Worm (Caenorhabditis elegans) whole organism, L2 larva: ENCODE measurements around the gene sma-9.
A peak's percentile ranks its signal among the peaks of the same experiment; 100 is the strongest.

Source experiments
- C34F6.9 ChIP-seq: fragments of 150-350 bp; optimal IDR thresholded peaks from 2 replicates; lab custom pipeline; 2014; ENCODE audit warnings: missing biosample characterization, missing genetic modification characterization
- F13H6.1 ChIP-seq: sonication (generic microtip); optimal IDR thresholded peaks from 2 replicates; lab custom pipeline; 2016; ENCODE audit warnings: missing genetic modification characterization, missing compliant biosample characterization
- R02D3.7 ChIP-seq: fragments of 150-350 bp; optimal IDR thresholded peaks from 2 replicates; lab custom pipeline; 2014; ENCODE audit warnings: missing biosample characterization, missing genetic modification characterization
- Y55F3AM.14 ChIP-seq: fragments of 200-800 bp; sonication (Bioruptor generic); optimal IDR thresholded peaks from 2 replicates; lab custom pipeline; 2018; ENCODE audit warnings: mild to moderate bottlenecking, missing genetic modification characterization, missing compliant biosample characterization
- ZK546.5 ChIP-seq: sonication (generic microtip); optimal IDR thresholded peaks from 2 replicates; lab custom pipeline; 2017; ENCODE audit warnings: missing biosample characterization, missing genetic modification characterization
- alr-1 ChIP-seq: fragments of 150-350 bp; optimal IDR thresholded peaks from 2 replicates; lab custom pipeline; 2014; ENCODE audit warnings: missing biosample characterization, missing genetic modification characterization
- aly-2 ChIP-seq: fragments of 150-350 bp; optimal IDR thresholded peaks from 2 replicates; lab custom pipeline; 2014; ENCODE audit warnings: missing biosample characterization, missing genetic modification characterization
- ama-1 ChIP-seq: fragments of 150-350 bp; optimal IDR thresholded peaks from 2 replicates; lab custom pipeline; 2018; ENCODE audit warnings: inconsistent platforms
- blmp-1 ChIP-seq: sonication (generic microtip); optimal IDR thresholded peaks from 2 replicates; lab custom pipeline; 2017; ENCODE audit warnings: missing genetic modification characterization, mild to moderate bottlenecking, missing compliant biosample characterization, antibody characterized with exemption, moderate library complexity; ENCODE audit not compliant: insufficient read depth
- ceh-16 ChIP-seq: fragments of 150-350 bp; optimal IDR thresholded peaks from 2 replicates; lab custom pipeline; 2014; ENCODE audit warnings: missing biosample characterization, missing genetic modification characterization
- ceh-82 ChIP-seq: fragments of 150-350 bp; optimal IDR thresholded peaks from 2 replicates; lab custom pipeline; 2014; ENCODE audit warnings: missing biosample characterization, missing genetic modification characterization
- crh-2 ChIP-seq: sonication (generic microtip); optimal IDR thresholded peaks from 2 replicates; lab custom pipeline; 2017; ENCODE audit warnings: missing biosample characterization, missing genetic modification characterization
- egl-27 ChIP-seq: sonication (generic microtip); optimal IDR thresholded peaks from 3 replicates; lab custom pipeline; 2017; ENCODE audit warnings: missing biosample characterization, missing genetic modification reagents, missing genetic modification characterization
- elt-1 ChIP-seq: fragments of 150-350 bp; optimal IDR thresholded peaks from 2 replicates; lab custom pipeline; 2014; ENCODE audit warnings: missing biosample characterization, missing genetic modification characterization
- elt-3 ChIP-seq: sonication (generic microtip); optimal IDR thresholded peaks from 2 replicates; lab custom pipeline; 2017; ENCODE audit warnings: missing biosample characterization, missing genetic modification characterization
- fos-1 ChIP-seq: fragments of 150-350 bp; optimal IDR thresholded peaks from 2 replicates; lab custom pipeline; 2014; ENCODE audit warnings: missing biosample characterization, missing genetic modification characterization
- gmeb-1 ChIP-seq: fragments of 150-350 bp; optimal IDR thresholded peaks from 2 replicates; lab custom pipeline; 2014; ENCODE audit warnings: missing biosample characterization, missing genetic modification characterization
- lin-11 ChIP-seq: fragments of 150-350 bp; sonication (generic microtip); optimal IDR thresholded peaks from 2 replicates; lab custom pipeline; 2014; ENCODE audit warnings: missing biosample characterization, missing genetic modification characterization, inconsistent platforms, mixed read lengths
- lin-13 ChIP-seq: fragments of 150-350 bp; optimal IDR thresholded peaks from 2 replicates; lab custom pipeline; 2014; ENCODE audit warnings: missing biosample characterization, missing genetic modification reagents, missing genetic modification characterization
- lin-39 ChIP-seq: fragments of 150-350 bp; optimal IDR thresholded peaks from 2 replicates; lab custom pipeline; 2014; ENCODE audit warnings: missing biosample characterization, missing genetic modification reagents, missing genetic modification characterization
- lsy-2 ChIP-seq, 2 experiments: fragments of 150-350 bp in 1 of 2; sonication (generic microtip) in 1 of 2; optimal IDR thresholded peaks; 2 replicates each; lab custom pipeline; 2014 to 2017; ENCODE audit warnings: missing biosample characterization in 2 of 2, missing genetic modification characterization in 2 of 2
- mab-5 ChIP-seq: fragments of 150-350 bp; optimal IDR thresholded peaks from 2 replicates; lab custom pipeline; 2014; ENCODE audit warnings: missing biosample characterization, missing genetic modification characterization
- mbf-1 ChIP-seq: sonication (generic microtip); optimal IDR thresholded peaks from 2 replicates; lab custom pipeline; 2017; ENCODE audit warnings: missing biosample characterization, missing genetic modification characterization
- mdl-1 ChIP-seq, 2 experiments: fragments of 150-350 bp in 1 of 2; sonication (generic microtip) in 1 of 2; optimal IDR thresholded peaks; 2 replicates each; lab custom pipeline; 2017; ENCODE audit warnings: missing biosample characterization in 2 of 2, missing genetic modification characterization in 2 of 2
- nhr-10 ChIP-seq: sonication (generic microtip); optimal IDR thresholded peaks from 2 replicates; lab custom pipeline; 2017; ENCODE audit warnings: missing biosample characterization, missing genetic modification characterization
- nhr-12 ChIP-seq: fragments of 150-350 bp; optimal IDR thresholded peaks from 2 replicates; lab custom pipeline; 2014; ENCODE audit warnings: missing biosample characterization, missing genetic modification characterization
- nhr-129 ChIP-seq: fragments of 150-350 bp; optimal IDR thresholded peaks from 2 replicates; lab custom pipeline; 2014; ENCODE audit warnings: missing biosample characterization, missing genetic modification characterization
- nhr-21 ChIP-seq: fragments of 150-350 bp; optimal IDR thresholded peaks from 2 replicates; lab custom pipeline; 2014; ENCODE audit warnings: missing biosample characterization, missing genetic modification characterization
- nhr-23 ChIP-seq: fragments of 150-350 bp; optimal IDR thresholded peaks from 2 replicates; lab custom pipeline; 2014; ENCODE audit warnings: missing biosample characterization, missing genetic modification reagents, missing genetic modification characterization
- nhr-237 ChIP-seq: fragments of 150-350 bp; optimal IDR thresholded peaks from 2 replicates; lab custom pipeline; 2014; ENCODE audit warnings: missing biosample characterization, missing genetic modification characterization
- nhr-25 ChIP-seq: fragments of 150-350 bp; sonication (generic microtip); optimal IDR thresholded peaks from 3 replicates; lab custom pipeline; 2014; ENCODE audit warnings: missing biosample characterization, missing genetic modification characterization
- nhr-6 ChIP-seq: fragments of 150-350 bp; optimal IDR thresholded peaks from 2 replicates; lab custom pipeline; 2014; ENCODE audit warnings: missing biosample characterization, missing genetic modification characterization
- nhr-77 ChIP-seq: fragments of 150-350 bp; optimal IDR thresholded peaks from 2 replicates; lab custom pipeline; 2014; ENCODE audit warnings: missing biosample characterization, missing genetic modification characterization
- peb-1 ChIP-seq: fragments of 150-350 bp; optimal IDR thresholded peaks from 2 replicates; lab custom pipeline; 2014; ENCODE audit warnings: missing biosample characterization, missing genetic modification characterization
- sem-4 ChIP-seq: fragments of 150-350 bp; optimal IDR thresholded peaks from 2 replicates; lab custom pipeline; 2014; ENCODE audit warnings: missing biosample characterization, missing genetic modification reagents, missing genetic modification characterization
- skn-1 ChIP-seq: sonication (generic microtip); optimal IDR thresholded peaks from 2 replicates; lab custom pipeline; 2017; ENCODE audit warnings: missing biosample characterization, missing genetic modification characterization
- sma-3 ChIP-seq: sonication (generic microtip); optimal IDR thresholded peaks from 2 replicates; lab custom pipeline; 2016; ENCODE audit warnings: missing genetic modification reagents, missing genetic modification characterization, missing compliant biosample characterization
- sma-9 ChIP-seq, 2 experiments: fragments of 150-350 bp in 1 of 2; sonication (generic microtip) in 1 of 2; optimal IDR thresholded peaks; 2 replicates each; lab custom pipeline; 2014 to 2016; ENCODE audit warnings: missing genetic modification characterization in 2 of 2, mild to moderate bottlenecking in 1 of 2, missing biosample characterization in 1 of 2, missing compliant biosample characterization in 1 of 2, missing genetic modification reagents in 1 of 2, moderate library complexity in 1 of 2
- snpc-4 ChIP-seq: fragments of 150-350 bp; optimal IDR thresholded peaks from 2 replicates; lab custom pipeline; 2014; ENCODE audit warnings: missing biosample characterization, missing genetic modification characterization
- unc-39 ChIP-seq: fragments of 150-350 bp; optimal IDR thresholded peaks from 2 replicates; lab custom pipeline; 2014; ENCODE audit warnings: missing biosample characterization, missing genetic modification characterization
- unc-55 ChIP-seq: fragments of 150-350 bp; sonication (generic microtip); optimal IDR thresholded peaks from 3 replicates; lab custom pipeline; 2014; ENCODE audit warnings: missing biosample characterization, missing genetic modification reagents, missing genetic modification characterization
- unc-62 ChIP-seq: fragments of 150-350 bp; optimal IDR thresholded peaks from 2 replicates; lab custom pipeline; 2014; ENCODE audit warnings: missing biosample characterization, missing genetic modification reagents, missing genetic modification characterization
- zag-1 ChIP-seq: fragments of 150-350 bp; optimal IDR thresholded peaks from 2 replicates; lab custom pipeline; 2014; ENCODE audit warnings: missing biosample characterization, missing genetic modification characterization
- ztf-11 ChIP-seq: sonication (generic microtip); optimal IDR thresholded peaks from 2 replicates; lab custom pipeline; 2017; ENCODE audit warnings: missing biosample characterization, missing genetic modification characterization
- ztf-4 ChIP-seq: fragments of 150-350 bp; optimal IDR thresholded peaks from 2 replicates; lab custom pipeline; 2014; ENCODE audit warnings: missing biosample characterization, missing genetic modification characterization

Gene sma-9

DNA sequence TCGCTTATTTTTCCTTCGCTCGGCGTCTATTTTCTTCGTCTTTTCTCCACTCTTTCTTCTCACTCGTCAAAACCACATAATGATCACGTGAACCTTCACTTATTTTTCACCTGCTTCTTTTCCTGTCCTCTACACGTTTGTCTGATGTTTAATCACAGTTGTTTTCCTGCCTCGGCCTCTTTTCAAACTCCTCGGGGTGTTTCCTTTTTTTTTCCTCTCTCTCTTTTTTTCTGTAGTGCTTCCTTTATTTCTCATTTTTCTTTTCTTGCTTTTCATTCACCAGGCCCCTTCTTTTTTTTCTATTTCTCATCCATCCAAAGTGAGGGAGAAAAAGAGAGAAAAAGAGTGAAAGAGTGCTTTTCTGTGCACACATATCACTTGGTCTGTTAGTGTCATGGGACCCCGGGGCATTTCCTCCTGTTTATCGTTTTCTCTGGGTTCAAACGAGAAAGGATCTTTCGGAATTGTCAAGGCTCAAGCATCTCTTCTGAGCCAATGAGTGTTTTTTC is 2.0 kb downstream of the sma-9 start (continued):
- TF ChIP-seq Y55F3AM.14 (GFP tag; lab: Kevin White, UChicago) (peak; percentile 89), nhr-10 (tag; lab: Kevin White, UChicago) (no peak), fos-1 (tag; lab: Kevin White, UChicago) (peak; percentile 56), gmeb-1 (tag; lab: Kevin White, UChicago) (peak; percentile 62), ztf-11 (tag; lab: Kevin White, UChicago) (no peak), mbf-1 (tag; lab: Kevin White, UChicago) (no peak), nhr-21 (tag; lab: Kevin White, UChicago) (peak; percentile 86), peb-1 (tag; lab: Kevin White, UChicago) (no peak), nhr-237 (no peak), alr-1 (tag; lab: Kevin White, UChicago) (no peak), R02D3.7 (no peak), sma-9 (GFP tag; optimal IDR thresholded peaks at IDR 0.05; lab: Kevin White, UChicago) (peak; percentile 99), sma-9 (tag; optimal IDR thresholded peaks at IDR 0.05; lab: Kevin White, UChicago) (no peak), unc-39 (no peak)

DNA sequence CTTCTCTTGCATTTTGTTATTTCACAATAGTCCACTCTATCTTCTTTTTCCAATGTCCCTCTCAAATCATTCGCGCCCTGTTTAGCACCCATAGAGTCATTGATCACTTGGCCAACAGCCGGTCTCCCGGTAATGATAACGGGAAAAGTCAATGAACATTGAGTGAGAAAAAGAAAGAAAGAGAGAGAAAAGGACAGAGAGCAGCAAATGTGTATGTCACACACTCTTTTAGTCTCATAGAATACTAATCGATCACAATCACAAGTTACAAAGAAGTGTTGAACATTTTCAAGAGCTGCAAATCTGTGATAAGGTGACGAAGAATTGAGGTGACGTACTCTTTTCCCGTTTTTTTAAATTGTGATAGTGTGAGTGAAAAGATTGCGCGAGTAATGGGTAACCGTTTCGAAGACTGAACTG is 3.1 kb downstream of the sma-9 start:
- TF ChIP-seq ama-1 (lab: Kevin White, UChicago) (peak; percentile 50), sma-9 (GFP tag; optimal IDR thresholded peaks at IDR 0.05; lab: Kevin White, UChicago) (peak; percentile 100), sma-9 (tag; optimal IDR thresholded peaks at IDR 0.05; lab: Kevin White, UChicago) (no peak), elt-3 (tag; lab: Kevin White, UChicago) (no peak), nhr-21 (tag; lab: Kevin White, UChicago) (peak; percentile 68), gmeb-1 (tag; lab: Kevin White, UChicago) (peak; percentile 70), crh-2 (peak; percentile 84), lin-13 (GFP tag; lab: Kevin White, UChicago) (peak; percentile 6), R02D3.7 (no peak), sma-3 (GFP tag; lab: Kevin White, UChicago) (peak; percentile 85), nhr-6 (peak; percentile 47), ztf-4 (peak; percentile 80), lin-39 (tag; lab: Kevin White, UChicago) (peak; percentile 9), F13H6.1 (tag; lab: Kevin White, UChicago) (peak; percentile 89), blmp-1 (tag; lab: Kevin White, UChicago) (peak; percentile 18), ztf-11 (tag; lab: Kevin White, UChicago) (no peak), egl-27 (tag; lab: Kevin White, UChicago) (peak; percentile 61), elt-1 (no peak), fos-1 (tag; lab: Kevin White, UChicago) (peak; percentile 95), C34F6.9 (peak; percentile 52), mdl-1 (tag; optimal IDR thresholded peaks at IDR 0.05; lab: Kevin White, UChicago) (peak in 1 of 2 experiments; percentile 20), nhr-25 (tag; lab: Kevin White, UChicago) (peak; percentile 73), zag-1 (tag; lab: Kevin White, UChicago) (no peak), nhr-129 (tag; lab: Kevin White, UChicago) (peak; percentile 94), sem-4 (tag; lab: Kevin White, UChicago) (peak; percentile 59), lsy-2 (tag; optimal IDR thresholded peaks at IDR 0.05; lab: Kevin White, UChicago) (peak in 1 of 2 experiments; percentile 73)

- TF ChIP-seq nhr-23 (no peak), unc-62 (GFP tag; lab: Kevin White, UChicago) (no peak), snpc-4 (tag; lab: Kevin White, UChicago) (no peak), nhr-6 (no peak), lin-39 (tag; lab: Kevin White, UChicago) (no peak), mbf-1 (tag; lab: Kevin White, UChicago) (no peak), unc-39 (no peak), lsy-2 (tag; optimal IDR thresholded peaks at IDR 0.05; lab: Kevin White, UChicago) (peak in 1 of 2 experiments; percentile 20), sem-4 (tag; lab: Kevin White, UChicago) (peak; percentile 30), unc-55 (no peak), nhr-77 (tag; lab: Kevin White, UChicago) (no peak), sma-9 (GFP tag; optimal IDR thresholded peaks at IDR 0.05; lab: Kevin White, UChicago) (peak; percentile 98), sma-9 (tag; optimal IDR thresholded peaks at IDR 0.05; lab: Kevin White, UChicago) (no peak), lin-13 (GFP tag; lab: Kevin White, UChicago) (no peak), ama-1 (lab: Kevin White, UChicago) (no peak), fos-1 (tag; lab: Kevin White, UChicago) (no peak), nhr-21 (tag; lab: Kevin White, UChicago) (peak; percentile 67), sma-3 (GFP tag; lab: Kevin White, UChicago) (peak; percentile 83), peb-1 (tag; lab: Kevin White, UChicago) (no peak), mab-5 (no peak), ceh-82 (no peak), crh-2 (peak; percentile 77), ceh-16 (no peak), zag-1 (tag; lab: Kevin White, UChicago) (no peak), skn-1 (tag; lab: Kevin White, UChicago) (no peak), R02D3.7 (no peak), egl-27 (tag; lab: Kevin White, UChicago) (no peak), nhr-12 (tag; lab: Kevin White, UChicago) (no peak), blmp-1 (tag; lab: Kevin White, UChicago) (peak; percentile 90), Y55F3AM.14 (GFP tag; lab: Kevin White, UChicago) (no peak), mdl-1 (tag; optimal IDR thresholded peaks at IDR 0.05; lab: Kevin White, UChicago) (no peak), ztf-4 (peak; percentile 26), ZK546.5 (tag; lab: Kevin White, UChicago) (no peak), gmeb-1 (tag; lab: Kevin White, UChicago) (peak; percentile 50), aly-2 (no peak), lin-11 (tag; lab: Kevin White, UChicago) (no peak)
These were observed 3.7 kb downstream of the sma-9 start for ce11 chrX:10772763-10773162.
